Fruit fly (Drosophila melanogaster) whole organism, embryonic: ENCODE data around the gene prd1.

Source experiments
- Ada2b ChIP-seq: fragments of 200-800 bp; sonication (Bioruptor generic); IDR thresholded peaks from 2 replicates; pipeline ENCODE4 v1.3.6; 2022; ENCODE audit warnings: missing biosample characterization, missing genetic modification characterization
- Atf-2 ChIP-seq: fragments of 200-800 bp; sonication (Bioruptor generic); optimal IDR thresholded peaks from 2 replicates; lab custom pipeline; 2016; ENCODE audit warnings: missing biosample characterization, missing genetic modification characterization
- Atf3 ChIP-seq: fragments of 200-800 bp; sonication (Bioruptor generic); optimal IDR thresholded peaks from 3 replicates; lab custom pipeline; 2016; ENCODE audit warnings: missing biosample characterization, missing genetic modification characterization
- CG11398 ChIP-seq: fragments of 200-800 bp; sonication (Bioruptor generic); optimal IDR thresholded peaks from 2 replicates; lab custom pipeline; 2016; ENCODE audit warnings: missing biosample characterization, missing genetic modification characterization
- CG12155 ChIP-seq: fragments of 200-800 bp; sonication (Bioruptor generic); optimal IDR thresholded peaks from 3 replicates; lab custom pipeline; 2016; ENCODE audit warnings: missing biosample characterization, missing genetic modification characterization
- CG12769 ChIP-seq: fragments of 200-800 bp; sonication (Bioruptor generic); optimal IDR thresholded peaks from 2 replicates; lab custom pipeline; 2019; ENCODE audit warnings: missing biosample characterization, mild to moderate bottlenecking, missing genetic modification characterization, moderate library complexity
- CG15601 ChIP-seq: fragments of 200-800 bp; sonication (Bioruptor generic); optimal IDR thresholded peaks from 3 replicates; lab custom pipeline; 2019; ENCODE audit warnings: missing biosample characterization, mild to moderate bottlenecking, missing genetic modification characterization, moderate library complexity
- CG15696 ChIP-seq: fragments of 200-800 bp; sonication (Bioruptor generic); optimal IDR thresholded peaks from 2 replicates; lab custom pipeline; 2019; ENCODE audit warnings: missing biosample characterization, mild to moderate bottlenecking, missing genetic modification characterization, moderate library complexity
- CG1647 ChIP-seq: fragments of 200-800 bp; sonication (Bioruptor generic); optimal IDR thresholded peaks from 3 replicates; lab custom pipeline; 2016; ENCODE audit warnings: missing biosample characterization, missing genetic modification characterization
- CG16779 ChIP-seq: fragments of 200-800 bp; sonication (Bioruptor generic); IDR thresholded peaks from 2 replicates; pipeline ENCODE4 v1.3.6; 2022; ENCODE audit warnings: missing biosample characterization, missing genetic modification characterization
- CG2678 ChIP-seq: fragments of 200-800 bp; sonication (Bioruptor generic); optimal IDR thresholded peaks from 3 replicates; lab custom pipeline; 2019; ENCODE audit warnings: missing biosample characterization, mild to moderate bottlenecking, missing genetic modification characterization, moderate library complexity
- CG3163 ChIP-seq: fragments of 200-800 bp; sonication (Bioruptor generic); optimal IDR thresholded peaks from 3 replicates; lab custom pipeline; 2016; ENCODE audit warnings: missing biosample characterization, missing genetic modification characterization
- CG33557 ChIP-seq: fragments of 200-800 bp; sonication (Bioruptor generic); optimal IDR thresholded peaks from 2 replicates; lab custom pipeline; 2019; ENCODE audit warnings: missing biosample characterization, mild to moderate bottlenecking, missing genetic modification characterization, moderate library complexity
- CG34376 ChIP-seq: fragments of 200-800 bp; sonication (Bioruptor generic); optimal IDR thresholded peaks from 2 replicates; lab custom pipeline; 2018; ENCODE audit warnings: missing biosample characterization, mild to moderate bottlenecking, missing genetic modification characterization
- CG3726 ChIP-seq: fragments of 200-800 bp; sonication (Bioruptor generic); IDR thresholded peaks from 3 replicates; pipeline ENCODE4, ENCODE4 v1.3.6; 2022; ENCODE audit warnings: missing biosample characterization, missing genetic modification characterization
- CG7928 ChIP-seq: fragments of 200-800 bp; sonication (Bioruptor generic); optimal IDR thresholded peaks from 2 replicates; lab custom pipeline; 2017; ENCODE audit warnings: missing biosample characterization, mild to moderate bottlenecking, missing genetic modification characterization
- CG7987 ChIP-seq: fragments of 200-800 bp; sonication (Bioruptor generic); optimal IDR thresholded peaks from 2 replicates; lab custom pipeline; 2018; ENCODE audit warnings: missing biosample characterization, mild to moderate bottlenecking, missing genetic modification characterization, moderate library complexity
- Deaf1 ChIP-seq: fragments of 200-800 bp; optimal IDR thresholded peaks from 3 replicates; lab custom pipeline; 2019; ENCODE audit warnings: missing biosample characterization, mild to moderate bottlenecking, missing genetic modification characterization, moderate library complexity
- ERR ChIP-seq: fragments of 200-800 bp; sonication (Bioruptor generic); optimal IDR thresholded peaks from 2 replicates; lab custom pipeline; 2016; ENCODE audit warnings: missing biosample characterization, missing genetic modification characterization
- Hey ChIP-seq: fragments of 200-800 bp; sonication (Bioruptor generic); optimal IDR thresholded peaks from 3 replicates; lab custom pipeline; 2018; ENCODE audit warnings: missing biosample characterization, mild to moderate bottlenecking, missing genetic modification characterization
- HmgZ ChIP-seq: fragments of 200-800 bp; sonication (Bioruptor generic); optimal IDR thresholded peaks from 2 replicates; lab custom pipeline; 2018; ENCODE audit warnings: missing biosample characterization, mild to moderate bottlenecking, missing genetic modification characterization
- Kr ChIP-seq: fragments of 200-800 bp; sonication (Bioruptor generic); optimal IDR thresholded peaks from 2 replicates; lab custom pipeline; 2017; ENCODE audit warnings: missing biosample characterization, mild to moderate bottlenecking, missing genetic modification characterization
- Lhr ChIP-seq: fragments of 200-800 bp; sonication (Bioruptor generic); optimal IDR thresholded peaks from 3 replicates; lab custom pipeline; 2017; ENCODE audit warnings: mild to moderate bottlenecking, missing biosample characterization, missing genetic modification reagents, missing genetic modification characterization
- Med ChIP-seq: fragments of 200-800 bp; sonication (Bioruptor generic); peaks from one replicate; lab custom pipeline; 2016; ENCODE audit warnings: missing biosample characterization, missing genetic modification characterization, mild to moderate bottlenecking, inconsistent platforms, moderate library complexity
- Sox102F ChIP-seq: fragments of 200-800 bp; sonication (Bioruptor generic); optimal IDR thresholded peaks from 2 replicates; lab custom pipeline; 2018; ENCODE audit warnings: missing biosample characterization, mild to moderate bottlenecking, missing genetic modification characterization, moderate library complexity
- Ssrp ChIP-seq: fragments of 200-800 bp; sonication (Bioruptor generic); optimal IDR thresholded peaks from 2 replicates; lab custom pipeline; 2018; ENCODE audit warnings: missing biosample characterization, mild to moderate bottlenecking, missing genetic modification characterization, moderate library complexity
- Trl ChIP-seq, 3 experiments: fragments of >200 bp in 2 of 3; fragments of 200-800 bp in 1 of 3; sonication (Bioruptor generic) in 1 of 3; optimal IDR thresholded peaks; 2 replicates in 1 of 3; 3 replicates in 2 of 3; lab custom pipeline; 2016 to 2017; ENCODE audit warnings: missing biosample characterization in 1 of 3, missing genetic modification characterization in 1 of 3
- ase ChIP-seq: fragments of 200-800 bp; sonication (Bioruptor generic); IDR thresholded peaks from 3 replicates; pipeline ENCODE4 v1.3.6; 2022; ENCODE audit warnings: missing biosample characterization, missing genetic modification characterization
- az2 ChIP-seq: fragments of 200-800 bp; sonication (Bioruptor generic); optimal IDR thresholded peaks from 3 replicates; lab custom pipeline; 2016; ENCODE audit warnings: missing biosample characterization, missing genetic modification characterization
- ci ChIP-seq: fragments of 200-800 bp; sonication (Bioruptor generic); IDR thresholded peaks from 3 replicates; pipeline ENCODE4 v1.3.6; 2022; ENCODE audit warnings: missing biosample characterization, missing genetic modification characterization
- crp ChIP-seq, 2 experiments: fragments of 200-800 bp; sonication (Bioruptor generic); optimal IDR thresholded peaks; 2 replicates in 1 of 2; 3 replicates in 1 of 2; lab custom pipeline; 2017; ENCODE audit warnings: missing biosample characterization in 2 of 2, missing genetic modification characterization in 2 of 2, mild to moderate bottlenecking in 1 of 2, moderate library complexity in 1 of 2
- dati ChIP-seq: fragments of 200-800 bp; sonication (Bioruptor generic); IDR thresholded peaks from 2 replicates; pipeline ENCODE4 v1.3.6; 2022; ENCODE audit warnings: missing biosample characterization, missing genetic modification characterization
- gsb ChIP-seq: fragments of 200-800 bp; sonication (Bioruptor generic); IDR thresholded peaks from 2 replicates; pipeline ENCODE4 v1.3.6; 2022; ENCODE audit warnings: missing biosample characterization, missing genetic modification characterization
- gsb-n ChIP-seq: fragments of 200-800 bp; sonication (Bioruptor generic); optimal IDR thresholded peaks from 3 replicates; lab custom pipeline; 2018; ENCODE audit warnings: missing biosample characterization, mild to moderate bottlenecking, missing genetic modification characterization
- kni ChIP-seq: fragments of 200-800 bp; sonication (Bioruptor generic); optimal IDR thresholded peaks from 3 replicates; lab custom pipeline; 2017; ENCODE audit warnings: mild to moderate bottlenecking, missing biosample characterization, missing genetic modification reagents, missing genetic modification characterization
- lov ChIP-seq, 2 experiments: fragments of 200-800 bp in 1 of 2; fragments of >200 bp in 1 of 2; sonication (Bioruptor generic) in 1 of 2; IDR thresholded peaks in 1 of 2; optimal IDR thresholded peaks in 1 of 2; 2 replicates in 1 of 2; 3 replicates in 1 of 2; pipeline versions ENCODE4 v1.3.6 to Lab custom; 2017 to 2022; ENCODE audit warnings: missing biosample characterization in 1 of 2, missing genetic modification characterization in 1 of 2
- nerfin-1 ChIP-seq: fragments of 200-800 bp; sonication (Bioruptor generic); optimal IDR thresholded peaks from 3 replicates; lab custom pipeline; 2019; ENCODE audit warnings: missing biosample characterization, mild to moderate bottlenecking, missing genetic modification characterization, moderate library complexity
- oc ChIP-seq: fragments of 200-800 bp; sonication (Bioruptor generic); optimal IDR thresholded peaks from 2 replicates; lab custom pipeline; 2018; ENCODE audit warnings: missing biosample characterization, mild to moderate bottlenecking, missing genetic modification characterization, moderate library complexity
- org-1 ChIP-seq: fragments of 200-800 bp; sonication (Bioruptor generic); optimal IDR thresholded peaks from 2 replicates; lab custom pipeline; 2017; ENCODE audit warnings: missing biosample characterization, missing genetic modification characterization
- pb ChIP-seq: fragments of 200-800 bp; sonication (Bioruptor generic); optimal IDR thresholded peaks from 3 replicates; lab custom pipeline; 2016; ENCODE audit warnings: missing biosample characterization, missing genetic modification characterization
- prd ChIP-seq, 3 experiments: fragments of >200 bp in 2 of 3; fragments of 200-800 bp in 1 of 3; sonication (Bioruptor generic) in 1 of 3; optimal IDR thresholded peaks in 2 of 3; IDR thresholded peaks in 1 of 3; 2 replicates in 2 of 3; 3 replicates in 1 of 3; pipeline versions ENCODE4 v1.3.6 to Lab custom; 2017 to 2022; ENCODE audit warnings: missing biosample characterization in 1 of 3, missing genetic modification characterization in 1 of 3
- scrt ChIP-seq: fragments of 200-800 bp; sonication (Bioruptor generic); optimal IDR thresholded peaks from 2 replicates; lab custom pipeline; 2018; ENCODE audit warnings: missing biosample characterization, mild to moderate bottlenecking, missing genetic modification characterization, moderate library complexity
- sens ChIP-seq: fragments of 200-800 bp; sonication (Bioruptor generic); peaks from one replicate; lab custom pipeline; 2016; ENCODE audit warnings: missing biosample characterization, missing genetic modification characterization
- sisA ChIP-seq: fragments of 200-800 bp; sonication (Bioruptor generic); IDR thresholded peaks from 2 replicates; pipeline ENCODE4 v1.3.6; 2022; ENCODE audit warnings: missing biosample characterization, missing genetic modification characterization
- sqz ChIP-seq: fragments of 200-800 bp; sonication (Bioruptor generic); optimal IDR thresholded peaks from 3 replicates; lab custom pipeline; 2018; ENCODE audit warnings: missing biosample characterization, mild to moderate bottlenecking, missing genetic modification characterization
- tna ChIP-seq: fragments of 200-800 bp; sonication (Bioruptor generic); IDR thresholded peaks from 2 replicates; pipeline ENCODE4 v1.3.6; 2022; ENCODE audit warnings: missing biosample characterization, missing genetic modification characterization; ENCODE audit not compliant: partially characterized antibody
- tup ChIP-seq: fragments of 200-800 bp; sonication (Bioruptor generic); optimal IDR thresholded peaks from 2 replicates; lab custom pipeline; 2016; ENCODE audit warnings: missing biosample characterization, mild to moderate bottlenecking, missing genetic modification characterization, moderate library complexity
- usp ChIP-seq: fragments of >200 bp; optimal IDR thresholded peaks from 2 replicates; lab custom pipeline; 2017; ENCODE audit warnings: missing biosample characterization, missing genetic modification characterization
- wdn ChIP-seq: fragments of 200-800 bp; sonication (Bioruptor generic); IDR thresholded peaks from 2 replicates; pipeline ENCODE4 v1.3.6; 2022; ENCODE audit warnings: missing biosample characterization, missing genetic modification characterization

prd1 gene

DNA sequence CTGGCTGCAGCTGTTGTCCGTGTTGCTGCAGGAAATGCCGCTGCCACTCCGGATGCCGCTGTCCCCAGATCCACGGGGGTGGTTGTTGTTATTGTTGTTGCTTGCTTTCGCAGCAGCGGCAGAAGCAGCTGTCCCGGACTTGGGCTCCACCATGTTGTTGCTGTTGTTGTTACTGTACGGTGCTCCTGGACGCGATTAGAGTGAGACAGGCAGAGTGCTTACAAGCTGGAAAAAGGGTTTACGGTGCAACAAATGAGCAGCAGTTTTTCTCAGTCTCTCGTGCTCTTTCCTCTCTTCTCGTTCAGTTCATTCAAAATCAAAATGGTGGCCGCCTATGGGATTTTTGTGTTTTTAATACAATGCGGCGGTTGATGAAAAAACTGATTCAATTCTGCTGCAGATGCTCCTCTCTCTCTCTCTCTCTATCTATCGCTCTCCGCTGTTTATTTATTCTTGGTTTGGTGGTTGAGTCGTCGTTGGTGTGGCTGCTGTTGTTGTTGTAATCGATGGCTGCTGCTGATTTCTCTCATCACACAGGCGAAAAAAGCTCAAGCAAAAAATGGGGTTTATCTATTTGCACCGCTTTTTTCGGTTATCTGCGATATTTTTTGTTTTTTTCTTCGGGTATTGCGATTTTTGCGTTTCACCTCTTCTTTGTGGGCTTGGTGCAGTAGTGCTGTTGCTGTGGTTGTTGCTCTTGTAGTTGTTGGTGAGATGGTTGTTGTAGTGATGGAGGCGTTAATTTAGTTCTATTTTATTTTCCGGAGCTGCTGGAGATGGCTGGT lies 23.1 kb downstream of the prd1 start (continued):
- TF ChIP-seq Atf-2 (GFP tag; lab: Kevin White, UChicago), result no peak
- peak; percentile 96 for TF ChIP-seq Kr
- TF ChIP-seq Ssrp (tag; lab: Kevin White, UChicago), result no peak
- TF ChIP-seq CG7928 (GFP tag; lab: Kevin White, UChicago), result no peak
- TF ChIP-seq CG11398 (GFP tag; lab: Kevin White, UChicago), result peak; percentile 54
- TF ChIP-seq oc (tag; lab: Kevin White, UChicago), result peak; percentile 48
- TF ChIP-seq gsb (GFP tag; lab: Robert Waterston, UW), result no peak
- peak; percentile 51 for TF ChIP-seq CG15601 (tag; lab: Kevin White, UChicago)
- TF ChIP-seq Deaf1, result no peak
- TF ChIP-seq crp (GFP tag; optimal IDR thresholded peaks at IDR 0.05; lab: Kevin White, UChicago), result peak in 1 of 2 experiments; percentile 19
- TF ChIP-seq tna (GFP tag; lab: Robert Waterston, UW), result no peak
- no peak for TF ChIP-seq dati (GFP tag; lab: Robert Waterston, UW)
- no peak for TF ChIP-seq CG16779
- TF ChIP-seq ase (GFP tag; lab: Robert Waterston, UW), result no peak
- TF ChIP-seq CG3726 (GFP tag; lab: Robert Waterston, UW), result no peak
- no peak for TF ChIP-seq pb (GFP tag; lab: Kevin White, UChicago)
- TF ChIP-seq Atf3, result no peak
- no peak for TF ChIP-seq HmgZ
- TF ChIP-seq tup (GFP tag; lab: Kevin White, UChicago), result no peak
- no peak for TF ChIP-seq CG3163 (GFP tag; lab: Kevin White, UChicago)
- no peak for TF ChIP-seq org-1
- TF ChIP-seq CG15696 (tag; lab: Kevin White, UChicago), result no peak
- no peak for TF ChIP-seq CG1647 (GFP tag; lab: Kevin White, UChicago)
- peak; percentile 88 to 91 for TF ChIP-seq Trl (optimal IDR thresholded peaks at IDR 0.05; lab: Kevin White, UChicago)
- TF ChIP-seq Trl (GFP tag; optimal IDR thresholded peaks at IDR 0.05; lab: Kevin White, UChicago), result no peak
- TF ChIP-seq wdn (GFP tag; lab: Robert Waterston, UW), result no peak
- no peak for TF ChIP-seq Lhr (GFP tag; lab: Kevin White, UChicago)
- peak; percentile 93 for TF ChIP-seq nerfin-1 (tag; lab: Kevin White, UChicago)
- TF ChIP-seq Hey (tag; lab: Kevin White, UChicago), result no peak
- TF ChIP-seq CG12155 (GFP tag; lab: Kevin White, UChicago), result no peak
- no peak for TF ChIP-seq sisA
- TF ChIP-seq sqz (GFP tag; lab: Kevin White, UChicago), result peak; percentile 95
- no peak for TF ChIP-seq az2 (GFP tag; lab: Kevin White, UChicago)
- peak; percentile 34 for TF ChIP-seq gsb-n
- TF ChIP-seq CG33557 (GFP tag; lab: Kevin White, UChicago), result no peak

dm6 chr3R:11762500-11762899 lies 24.3 kb downstream of the prd1 start:
- TF ChIP-seq lov (optimal IDR thresholded peaks at IDR 0.05; lab: Kevin White, UChicago), result no peak
- TF ChIP-seq lov (GFP tag; IDR thresholded peaks at IDR 0.05; lab: Robert Waterston, UW), result no peak
- TF ChIP-seq usp (GFP tag; lab: Kevin White, UChicago), result no peak
- no peak for TF ChIP-seq scrt (GFP tag; lab: Kevin White, UChicago)
- peak; percentile 4 for TF ChIP-seq CG2678 (tag; lab: Kevin White, UChicago)
- no peak for TF ChIP-seq ci (GFP tag; lab: Robert Waterston, UW)
- TF ChIP-seq CG7987 (GFP tag; lab: Kevin White, UChicago), result peak; percentile 4
- TF ChIP-seq prd (optimal IDR thresholded peaks at IDR 0.05; lab: Kevin White, UChicago), result no peak
- no peak for TF ChIP-seq prd (GFP tag; IDR thresholded peaks at IDR 0.05; lab: Robert Waterston, UW)
- no peak for TF ChIP-seq ase (GFP tag; lab: Robert Waterston, UW)
- peak; percentile 72 for TF ChIP-seq CG12769 (tag; lab: Kevin White, UChicago)
- TF ChIP-seq kni (GFP tag; lab: Kevin White, UChicago), result peak; percentile 23
- no peak for TF ChIP-seq CG34376 (GFP tag; lab: Kevin White, UChicago)
- TF ChIP-seq Sox102F (GFP tag; lab: Kevin White, UChicago), result no peak
- peak; percentile 11 for TF ChIP-seq Deaf1
- no peak for TF ChIP-seq ERR
- TF ChIP-seq sens, result peak; percentile 78
- peak; percentile 12 for TF ChIP-seq Med
- TF ChIP-seq Ada2b (GFP tag; lab: Robert Waterston, UW), result no peak
